Fruit fly (Drosophila melanogaster) whole organism, embryonic: Measurements from ENCODE around the gene TotB.

ENCODE experiments used
- B-H2 ChIP-seq: fragments of 200-800 bp; sonication (Bioruptor generic); optimal IDR thresholded peaks from 2 replicates; lab custom pipeline; 2018; ENCODE audit warnings: missing biosample characterization, mild to moderate bottlenecking, missing genetic modification characterization
- CG10321 ChIP-seq: fragments of 200-800 bp; sonication (Bioruptor generic); IDR thresholded peaks from 2 replicates; pipeline ENCODE4 v1.3.6; 2022; ENCODE audit warnings: missing biosample characterization, missing genetic modification characterization
- CG10366 ChIP-seq: fragments of 200-800 bp; sonication (Bioruptor generic); IDR thresholded peaks from 2 replicates; pipeline ENCODE4 v1.3.6; 2022; ENCODE audit warnings: missing biosample characterization, missing genetic modification characterization
- CG10543 ChIP-seq: fragments of 200-800 bp; sonication (Bioruptor generic); optimal IDR thresholded peaks from 3 replicates; lab custom pipeline; 2017; ENCODE audit warnings: missing biosample characterization, mild to moderate bottlenecking, missing genetic modification characterization, moderate library complexity
- CG12299 ChIP-seq: fragments of 200-800 bp; sonication (Bioruptor generic); optimal IDR thresholded peaks from 2 replicates; lab custom pipeline; 2018; ENCODE audit warnings: missing biosample characterization, mild to moderate bottlenecking, missing genetic modification characterization
- CG14050 ChIP-seq: fragments of 200-800 bp; sonication (Bioruptor generic); IDR thresholded peaks from 3 replicates; pipeline ENCODE4 v1.3.6; 2022; ENCODE audit warnings: missing biosample characterization, missing genetic modification characterization
- CG15514 ChIP-seq: fragments of 200-800 bp; sonication (Bioruptor generic); optimal IDR thresholded peaks from 3 replicates; lab custom pipeline; 2017; ENCODE audit warnings: missing biosample characterization, missing genetic modification characterization, mild to moderate bottlenecking, moderate library complexity, missing genetic modification reagents
- CG1602 ChIP-seq: fragments of 200-800 bp; sonication (Bioruptor generic); optimal IDR thresholded peaks from 3 replicates; lab custom pipeline; 2016; ENCODE audit warnings: missing biosample characterization, missing genetic modification characterization
- CG1832 ChIP-seq: fragments of 200-800 bp; sonication (Bioruptor generic); optimal IDR thresholded peaks from 2 replicates; lab custom pipeline; 2017; ENCODE audit warnings: missing biosample characterization, mild to moderate bottlenecking, missing genetic modification characterization, inconsistent platforms
- CG18476 ChIP-seq: fragments of 200-800 bp; sonication (Bioruptor generic); optimal IDR thresholded peaks from 2 replicates; lab custom pipeline; 2016; ENCODE audit warnings: missing biosample characterization, mild to moderate bottlenecking, missing genetic modification characterization
- CG6683 ChIP-seq: fragments of 200-800 bp; sonication (Bioruptor generic); optimal IDR thresholded peaks from 2 replicates; lab custom pipeline; 2017; ENCODE audit warnings: missing biosample characterization, mild to moderate bottlenecking, missing genetic modification characterization, missing genetic modification reagents
- CG9437 ChIP-seq: fragments of 200-800 bp; sonication (Bioruptor generic); optimal IDR thresholded peaks from 2 replicates; lab custom pipeline; 2018; ENCODE audit warnings: missing biosample characterization, mild to moderate bottlenecking, missing genetic modification characterization
- Chrac-16 ChIP-seq: fragments of 200-800 bp; sonication (Bioruptor generic); optimal IDR thresholded peaks from 3 replicates; lab custom pipeline; 2016; ENCODE audit warnings: missing biosample characterization, missing genetic modification characterization
- D ChIP-seq, 2 experiments: fragments of 200-800 bp in 1 of 2; fragments of >200 bp in 1 of 2; sonication (Bioruptor generic) in 1 of 2; optimal IDR thresholded peaks; 2 replicates in 1 of 2; 3 replicates in 1 of 2; lab custom pipeline; 2017; ENCODE audit warnings: mild to moderate bottlenecking in 1 of 2, missing biosample characterization in 1 of 2, missing genetic modification characterization in 1 of 2, missing genetic modification reagents in 1 of 2
- Doc2 ChIP-seq: fragments of 200-800 bp; sonication (Bioruptor generic); IDR thresholded peaks from 2 replicates; pipeline ENCODE4 v1.3.6; 2022; ENCODE audit warnings: missing biosample characterization, missing genetic modification characterization
- Dp ChIP-seq: fragments of 200-800 bp; sonication (Bioruptor generic); optimal IDR thresholded peaks from 2 replicates; lab custom pipeline; 2018; ENCODE audit warnings: missing biosample characterization, mild to moderate bottlenecking, missing genetic modification characterization, moderate library complexity
- Fer1 ChIP-seq: fragments of 200-800 bp; sonication (Bioruptor generic); optimal IDR thresholded peaks from 2 replicates; lab custom pipeline; 2017; ENCODE audit warnings: missing biosample characterization, mild to moderate bottlenecking, missing genetic modification characterization
- Max ChIP-seq: fragments of 200-800 bp; sonication (Bioruptor generic); optimal IDR thresholded peaks from 2 replicates; lab custom pipeline; 2016; ENCODE audit warnings: missing biosample characterization, mild to moderate bottlenecking, missing genetic modification characterization
- Myb ChIP-seq: fragments of 200-800 bp; sonication (Bioruptor generic); optimal IDR thresholded peaks from 2 replicates; lab custom pipeline; 2016; ENCODE audit warnings: missing biosample characterization, missing genetic modification characterization
- NC2β ChIP-seq: fragments of 200-800 bp; sonication (Bioruptor generic); optimal IDR thresholded peaks from 2 replicates; lab custom pipeline; 2016; ENCODE audit warnings: missing biosample characterization, missing genetic modification characterization
- Nf-YB ChIP-seq: fragments of 200-800 bp; sonication (Bioruptor generic); optimal IDR thresholded peaks from 3 replicates; lab custom pipeline; 2019; ENCODE audit warnings: missing biosample characterization, mild to moderate bottlenecking, missing genetic modification characterization, moderate library complexity
- Nf-YC ChIP-seq: fragments of 200-800 bp; optimal IDR thresholded peaks from 3 replicates; lab custom pipeline; 2019; ENCODE audit warnings: missing biosample characterization, mild to moderate bottlenecking, missing genetic modification characterization, moderate library complexity
- Optix ChIP-seq: fragments of 200-800 bp; sonication (Bioruptor generic); IDR thresholded peaks from 3 replicates; pipeline ENCODE4 v1.3.6; 2022; ENCODE audit warnings: missing biosample characterization, missing genetic modification characterization
- YL-1 ChIP-seq: fragments of 200-800 bp; sonication (Bioruptor generic); optimal IDR thresholded peaks from 3 replicates; lab custom pipeline; 2017; ENCODE audit warnings: missing biosample characterization, mild to moderate bottlenecking, missing genetic modification characterization
- ase ChIP-seq: fragments of 200-800 bp; sonication (Bioruptor generic); IDR thresholded peaks from 3 replicates; pipeline ENCODE4 v1.3.6; 2022; ENCODE audit warnings: missing biosample characterization, missing genetic modification characterization
- bcd ChIP-seq: fragments of 200-800 bp; sonication (Bioruptor generic); optimal IDR thresholded peaks from 2 replicates; lab custom pipeline; 2017; ENCODE audit warnings: missing biosample characterization, mild to moderate bottlenecking, missing genetic modification characterization
- bsh ChIP-seq, 2 experiments: fragments of 200-800 bp; sonication (Bioruptor generic); optimal IDR thresholded peaks; 2 replicates each; lab custom pipeline; 2017 to 2018; ENCODE audit warnings: mild to moderate bottlenecking in 2 of 2, missing biosample characterization in 2 of 2, missing genetic modification characterization in 2 of 2, moderate library complexity in 1 of 2
- chif ChIP-seq, 2 experiments: fragments of 200-800 bp; sonication (Bioruptor generic); optimal IDR thresholded peaks; 3 replicates each; lab custom pipeline; 2016; ENCODE audit warnings: missing biosample characterization in 2 of 2, missing genetic modification characterization in 2 of 2
- croc ChIP-seq: fragments of 200-800 bp; sonication (Bioruptor generic); conservative IDR thresholded peaks from 3 replicates; pipeline ENCODE4 v1.3.6; 2022; ENCODE audit warnings: missing biosample characterization, missing genetic modification characterization
- gro ChIP-seq: fragments of 200-800 bp; sonication (Bioruptor generic); optimal IDR thresholded peaks from 2 replicates; lab custom pipeline; 2016; ENCODE audit warnings: missing biosample characterization, missing genetic modification characterization
- gsb ChIP-seq: fragments of 200-800 bp; sonication (Bioruptor generic); IDR thresholded peaks from 2 replicates; pipeline ENCODE4 v1.3.6; 2022; ENCODE audit warnings: missing biosample characterization, missing genetic modification characterization
- hkb ChIP-seq, 2 experiments: fragments of 200-800 bp in 1 of 2; fragments of >200 bp in 1 of 2; sonication (Bioruptor generic) in 1 of 2; IDR thresholded peaks in 1 of 2; optimal IDR thresholded peaks in 1 of 2; 2 replicates each; pipeline versions ENCODE4 v1.3.6 to Lab custom; 2017 to 2022; ENCODE audit warnings: missing biosample characterization in 1 of 2, missing genetic modification characterization in 1 of 2
- maf-S ChIP-seq: fragments of 200-800 bp; sonication (Bioruptor generic); optimal IDR thresholded peaks from 2 replicates; lab custom pipeline; 2016; ENCODE audit warnings: missing biosample characterization, missing genetic modification characterization
- mam ChIP-seq: fragments of 200-800 bp; sonication (Bioruptor generic); optimal IDR thresholded peaks from 3 replicates; lab custom pipeline; 2016; ENCODE audit warnings: missing biosample characterization, missing genetic modification characterization
- nau ChIP-seq: fragments of 200-800 bp; sonication (Bioruptor generic); optimal IDR thresholded peaks from 3 replicates; lab custom pipeline; 2017; ENCODE audit warnings: missing biosample characterization, mild to moderate bottlenecking, missing genetic modification characterization, missing genetic modification reagents
- oc ChIP-seq: fragments of 200-800 bp; sonication (Bioruptor generic); optimal IDR thresholded peaks from 2 replicates; lab custom pipeline; 2018; ENCODE audit warnings: missing biosample characterization, mild to moderate bottlenecking, missing genetic modification characterization, moderate library complexity
- odd ChIP-seq: fragments of 200-800 bp; sonication (Bioruptor generic); optimal IDR thresholded peaks from 2 replicates; lab custom pipeline; 2017; ENCODE audit warnings: missing biosample characterization, mild to moderate bottlenecking, missing genetic modification characterization
- p53 ChIP-seq: fragments of 200-800 bp; sonication (Bioruptor generic); optimal IDR thresholded peaks from 2 replicates; lab custom pipeline; 2016; ENCODE audit warnings: missing biosample characterization, missing genetic modification characterization
- psq ChIP-seq: fragments of 200-800 bp; sonication (Bioruptor generic); optimal IDR thresholded peaks from 2 replicates; lab custom pipeline; 2017; ENCODE audit warnings: missing biosample characterization, missing genetic modification characterization
- rib ChIP-seq: fragments of 200-800 bp; sonication (Bioruptor generic); IDR thresholded peaks from 2 replicates; pipeline ENCODE4 v1.3.6; 2022; ENCODE audit warnings: missing biosample characterization, missing genetic modification characterization
- run ChIP-seq: fragments of 200-800 bp; sonication (Bioruptor generic); optimal IDR thresholded peaks from 3 replicates; lab custom pipeline; 2018; ENCODE audit warnings: missing biosample characterization, mild to moderate bottlenecking, missing genetic modification characterization
- tll ChIP-seq, 2 experiments: fragments of 200-800 bp in 1 of 2; fragments of >200 bp in 1 of 2; sonication (Bioruptor generic) in 1 of 2; optimal IDR thresholded peaks; 2 replicates each; lab custom pipeline; 2017 to 2019; ENCODE audit warnings: missing biosample characterization in 2 of 2, missing genetic modification characterization in 2 of 2, mild to moderate bottlenecking in 1 of 2, moderate library complexity in 1 of 2
- trh ChIP-seq: fragments of 200-800 bp; sonication (Bioruptor generic); optimal IDR thresholded peaks from 2 replicates; lab custom pipeline; 2016; ENCODE audit warnings: missing biosample characterization, missing genetic modification characterization
- vvl ChIP-seq: fragments of 200-800 bp; sonication (Bioruptor generic); IDR thresholded peaks from 2 replicates; pipeline ENCODE4 v1.3.6; 2022; ENCODE audit warnings: missing biosample characterization, missing genetic modification characterization
- yki ChIP-seq: fragments of >200 bp; optimal IDR thresholded peaks from 3 replicates; lab custom pipeline; 2018
- zen ChIP-seq: fragments of 200-800 bp; sonication (Bioruptor generic); optimal IDR thresholded peaks from 3 replicates; lab custom pipeline; 2018; ENCODE audit warnings: missing biosample characterization, mild to moderate bottlenecking, missing genetic modification characterization, moderate library complexity

Gene TotB

DNA sequence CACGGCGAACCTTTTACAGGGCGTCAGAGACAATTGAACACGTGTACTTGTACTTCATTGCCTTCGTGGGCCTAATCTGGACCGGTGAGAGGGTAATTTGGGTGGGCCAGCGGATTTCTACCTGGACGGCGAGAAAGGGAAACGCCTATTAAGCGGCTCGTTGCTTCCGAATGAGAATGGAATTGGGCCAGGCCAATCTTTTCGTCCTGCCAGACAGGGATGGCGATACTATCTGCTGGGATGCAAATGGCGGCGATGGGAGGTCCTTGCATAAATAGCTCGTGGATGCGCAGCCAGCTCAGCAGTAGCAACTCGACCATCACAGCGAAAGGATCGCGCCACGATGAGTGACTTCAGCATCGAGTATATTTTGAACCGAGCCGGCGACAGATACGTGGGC is 27.0 kb upstream of the TotB start, which contains the start of gene CG15696:
Gene CG15696 (plus strand): TSS at position 301 of the 400 bp plus-strand sequence.
- TF ChIP-seq CG10321 (GFP tag; lab: Robert Waterston, UW) (peak; percentile 50), hkb (optimal IDR thresholded peaks at IDR 0.05; lab: Kevin White, UChicago) (no peak), hkb (GFP tag; IDR thresholded peaks at IDR 0.05; lab: Robert Waterston, UW) (no peak), trh (GFP tag; lab: Kevin White, UChicago) (no peak), Dp (GFP tag; lab: Kevin White, UChicago) (no peak), chif (GFP tag; optimal IDR thresholded peaks at IDR 0.05; lab: Kevin White, UChicago) (no peak), yki (lab: Kevin White, UChicago) (no peak), zen (tag; lab: Kevin White, UChicago) (peak; percentile 3), CG1832 (GFP tag; lab: Kevin White, UChicago) (peak; percentile 12), CG14050 (GFP tag; lab: Robert Waterston, UW) (no peak), nau (GFP tag; lab: Kevin White, UChicago) (no peak), Nf-YB (GFP tag; lab: Kevin White, UChicago) (peak; percentile 70), Nf-YC (tag; lab: Kevin White, UChicago) (peak; percentile 40), NC2β (GFP tag; lab: Kevin White, UChicago) (no peak)
- TF ChIP-seq, all 482 proteins: peak for 5

DNA sequence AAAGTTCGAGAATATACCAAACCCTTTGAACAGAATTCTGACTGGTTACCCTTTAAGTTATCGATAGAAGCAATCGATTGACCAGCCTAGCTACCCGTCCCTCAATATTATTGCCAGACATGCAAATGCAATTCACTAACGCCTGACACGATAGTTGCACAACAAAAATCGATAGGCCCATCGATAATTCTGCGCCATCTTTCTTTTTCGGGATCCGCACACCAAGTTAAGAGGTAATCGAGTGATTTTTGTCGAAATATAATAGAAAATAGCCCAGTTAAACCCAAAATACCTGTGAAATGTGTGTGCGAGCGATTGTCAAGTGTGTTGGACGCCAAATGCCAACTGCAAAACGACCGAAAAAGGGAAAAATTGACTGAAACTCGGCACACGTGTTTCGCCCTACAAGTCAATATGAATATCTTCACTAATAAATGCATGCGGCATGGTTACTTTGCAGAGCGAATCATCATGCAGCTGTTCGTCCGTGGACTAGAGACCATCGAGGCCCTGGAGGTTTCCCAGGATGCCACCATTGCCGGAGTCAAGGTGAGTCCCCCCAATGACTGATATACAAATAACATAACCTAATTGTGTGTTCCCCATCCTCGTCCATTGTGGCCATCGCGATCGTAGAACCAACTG is 23.2 kb upstream of the TotB start, which contains the start of gene RpS30:
Gene RpS30 (plus strand): TSS at position 122 of the 645 bp plus-strand sequence.
- TF ChIP-seq bsh (GFP tag; optimal IDR thresholded peaks at IDR 0.05; lab: Kevin White, UChicago): peak in 1 of 2 experiments; percentile 36
- TF ChIP-seq psq (GFP tag; lab: Kevin White, UChicago): no peak
- no peak for TF ChIP-seq run (tag; lab: Kevin White, UChicago)
- TF ChIP-seq CG9437 (GFP tag; lab: Kevin White, UChicago): no peak
- peak; percentile 40 for TF ChIP-seq mam
- peak; percentile 65 for TF ChIP-seq B-H2 (GFP tag; lab: Kevin White, UChicago)
- TF ChIP-seq trh (GFP tag; lab: Kevin White, UChicago): no peak
- peak; percentile 98 for TF ChIP-seq Myb (GFP tag; lab: Kevin White, UChicago)
- peak; percentile 70 for TF ChIP-seq gro (GFP tag; lab: Kevin White, UChicago)
- TF ChIP-seq gsb (GFP tag; lab: Robert Waterston, UW): no peak
- TF ChIP-seq D (optimal IDR thresholded peaks at IDR 0.05; lab: Kevin White, UChicago): no peak
- TF ChIP-seq D (GFP tag; optimal IDR thresholded peaks at IDR 0.05; lab: Kevin White, UChicago): no peak
- TF ChIP-seq YL-1 (GFP tag; lab: Kevin White, UChicago): peak; percentile 97
- TF ChIP-seq tll (GFP tag; optimal IDR thresholded peaks at IDR 0.05; lab: Kevin White, UChicago): peak in 1 of 2 experiments; percentile 31
- TF ChIP-seq CG10543 (GFP tag; lab: Kevin White, UChicago): no peak
- TF ChIP-seq odd (GFP tag; lab: Kevin White, UChicago): no peak
- TF ChIP-seq CG10321 (GFP tag; lab: Robert Waterston, UW): no peak
- TF ChIP-seq hkb (optimal IDR thresholded peaks at IDR 0.05; lab: Kevin White, UChicago): no peak
- 0 out of 2 replicates have a peak, but pooled peaks have one; percentile 19 for TF ChIP-seq hkb (GFP tag; IDR thresholded peaks at IDR 0.05; lab: Robert Waterston, UW)
- no peak for TF ChIP-seq CG1602 (GFP tag; lab: Kevin White, UChicago)
- TF ChIP-seq CG18476: no peak
- peak; percentile 42 for TF ChIP-seq bcd (GFP tag; lab: Kevin White, UChicago)
- TF ChIP-seq Max (GFP tag; lab: Kevin White, UChicago): peak; percentile 49
- TF ChIP-seq CG15514: peak; percentile 79
- peak; percentile 52 for TF ChIP-seq p53 (GFP tag; lab: Kevin White, UChicago)
- TF ChIP-seq vvl: peak; percentile 77
- TF ChIP-seq CG6683: no peak
- TF ChIP-seq CG10366: peak; percentile 26; the same call in 1 of the 2 replicates
- peak; percentile 59 for TF ChIP-seq Fer1 (GFP tag; lab: Kevin White, UChicago)
- no peak for TF ChIP-seq Chrac-16
- no peak for TF ChIP-seq CG12299 (tag; lab: Kevin White, UChicago)
- TF ChIP-seq oc (tag; lab: Kevin White, UChicago): no peak
- 0 out of 2 replicates have a peak, but pooled peaks have one; percentile 41 for TF ChIP-seq rib
- TF ChIP-seq ase: no peak
- TF ChIP-seq croc (GFP tag; lab: Robert Waterston, UW): no peak
- no peak for TF ChIP-seq Doc2 (GFP tag; lab: Robert Waterston, UW)
- no peak for TF ChIP-seq CG14050 (GFP tag; lab: Robert Waterston, UW)
- TF ChIP-seq Optix: no peak
- peak; percentile 14 for TF ChIP-seq maf-S (GFP tag; lab: Kevin White, UChicago)
